Fruit fly (Drosophila melanogaster) whole organism: Measurements from ENCODE around the gene CG6652.

Source experiments
- CG8478 ChIP-seq: fragments of >200 bp; optimal IDR thresholded peaks from 2 replicates; lab custom pipeline; 2018; ENCODE audit warnings: inconsistent platforms
- pan ChIP-seq: fragments of >200 bp; optimal IDR thresholded peaks from 2 replicates; lab custom pipeline; 2017
- psq ChIP-seq: fragments of >200 bp; optimal IDR thresholded peaks from 2 replicates; lab custom pipeline; 2017
- usp ChIP-seq: fragments of >200 bp; optimal IDR thresholded peaks from 2 replicates; lab custom pipeline; 2017; ENCODE audit warnings: missing biosample characterization, missing genetic modification characterization, mixed read lengths

DNA sequence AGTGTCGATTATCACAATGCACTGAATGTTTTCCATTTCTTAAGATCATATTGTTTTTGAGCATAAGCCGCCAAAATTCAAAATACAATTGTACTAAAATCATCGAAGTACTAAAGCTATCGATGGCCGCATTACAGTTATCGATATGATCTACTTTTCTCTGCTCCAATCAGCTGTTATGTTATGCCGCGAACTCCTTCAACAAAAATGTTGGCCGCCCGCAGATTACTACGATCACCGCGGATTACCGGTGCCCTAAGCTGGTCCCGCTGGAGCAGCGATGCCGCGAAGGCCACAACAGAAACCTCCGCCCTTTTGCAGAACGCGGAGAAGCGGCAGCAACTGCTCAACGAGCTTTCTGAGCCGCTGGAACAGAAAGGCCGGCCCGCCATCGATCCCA is 12.8 kb upstream of the CG6652 start, which contains the start of gene beg:
- no peak for TF ChIP-seq pan (lab: Kevin White, UChicago)
- no peak for TF ChIP-seq usp (GFP tag; lab: Kevin White, UChicago)
- TF ChIP-seq CG8478 = no peak
- TF ChIP-seq psq (lab: Kevin White, UChicago) = no peak
